Fruit fly (Drosophila melanogaster): Measurements from ENCODE around the gene CG12498.
A peak's percentile ranks its signal among the peaks of the same experiment; 100 is the strongest.

Gene CG12498

DNA sequence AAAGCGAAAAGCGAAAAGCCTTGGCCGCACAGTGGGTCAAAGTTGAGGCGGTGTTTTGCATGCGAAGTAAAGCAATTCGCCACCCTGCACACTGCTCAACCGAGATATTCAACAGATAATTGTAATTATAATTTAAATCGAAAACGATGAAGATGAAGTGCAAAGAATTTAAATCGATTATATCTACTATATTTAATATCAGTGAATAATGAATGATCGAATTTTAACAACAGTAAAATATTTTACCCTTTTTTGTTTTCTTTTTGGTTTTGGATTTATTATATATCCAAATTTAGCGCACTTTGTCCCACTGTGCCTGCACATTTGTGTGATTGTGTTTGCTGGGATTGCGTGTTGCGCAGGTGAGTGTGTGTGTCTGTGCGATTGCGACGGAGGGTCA lies 22.4 kb upstream of the CG12498 start (continued):
- TF ChIP-seq CG17328 (GFP tag; IDR thresholded peaks at IDR 0.05) (peak; percentile 84), yki (optimal IDR thresholded peaks at IDR 0.05) (no peak), Mad (GFP tag; optimal IDR thresholded peaks at IDR 0.05) (peak; percentile 75), hkb (optimal IDR thresholded peaks at IDR 0.05) (no peak), hkb (GFP tag; IDR thresholded peaks at IDR 0.05) (peak; percentile 89), da (GFP tag; optimal IDR thresholded peaks at IDR 0.05) (peak; percentile 9), CG12299 (tag; optimal IDR thresholded peaks at IDR 0.05) (peak; percentile 58), fu2 (GFP tag; optimal IDR thresholded peaks at IDR 0.05) (peak; percentile 44), CG33557 (GFP tag; optimal IDR thresholded peaks at IDR 0.05) (peak; percentile 9), Aef1 (GFP tag; IDR thresholded peaks at IDR 0.05) (peak; percentile 76), Dfd (GFP tag; optimal IDR thresholded peaks at IDR 0.05) (no peak), CG11560 (tag; IDR thresholded peaks at IDR 0.05) (0 out of 3 replicates have a peak, but pooled peaks have one; percentile 54), CG14710 (tag; optimal IDR thresholded peaks at IDR 0.05) (peak; percentile 70), sima (GFP tag; optimal IDR thresholded peaks at IDR 0.05) (peak; percentile 39), CG1529 (GFP tag; optimal IDR thresholded peaks at IDR 0.05) (peak; percentile 81), CG10462 (GFP tag; optimal IDR thresholded peaks at IDR 0.05) (peak; percentile 48), ssp (GFP tag; IDR thresholded peaks at IDR 0.05) (peak; percentile 67), CG11456 (GFP tag; IDR thresholded peaks at IDR 0.05) (peak; percentile 70; the same call in 1 of the 3 replicates), fd102C (GFP tag; optimal IDR thresholded peaks at IDR 0.05) (no peak), tap (tag; optimal IDR thresholded peaks at IDR 0.05) (peak; percentile 80), CG2129 (GFP tag; IDR thresholded peaks at IDR 0.05; ENCODE audit: partially characterized antibody) (no peak), CG13775 (GFP tag; optimal IDR thresholded peaks at IDR 0.05) (peak; percentile 76), CG6791 (GFP tag; IDR thresholded peaks at IDR 0.05; ENCODE audit: partially characterized antibody) (no peak), Dek (tag; optimal IDR thresholded peaks at IDR 0.05) (peak; percentile 74), CG4328 (GFP tag; optimal IDR thresholded peaks at IDR 0.05) (peak; percentile 58), CG2202 (tag; optimal IDR thresholded peaks at IDR 0.05) (peak; percentile 13), Spps (tag; optimal IDR thresholded peaks at IDR 0.05) (peak; percentile 32), CG18764 (GFP tag; optimal IDR thresholded peaks at IDR 0.05) (peak; percentile 48), pnt (GFP tag; optimal IDR thresholded peaks at IDR 0.05) (peak; percentile 77), Dbx (GFP tag; IDR thresholded peaks at IDR 0.05) (peak; percentile 63; the same call in 1 of the 3 replicates), ash1 (GFP tag; optimal IDR thresholded peaks at IDR 0.05) (no peak), CG12391 (tag; optimal IDR thresholded peaks at IDR 0.05) (peak; percentile 87), zen (tag; optimal IDR thresholded peaks at IDR 0.05) (peak; percentile 50), Meics (GFP tag; optimal IDR thresholded peaks at IDR 0.05) (peak; percentile 90), gce (GFP tag; IDR thresholded peaks at IDR 0.05) (no peak; the same call in 2 of the 3 replicates), Xrp1 (GFP tag; IDR thresholded peaks at IDR 0.05) (peak; percentile 82), al (GFP tag; IDR thresholded peaks at IDR 0.05) (peak; percentile 72), cad (GFP tag; optimal IDR thresholded peaks at IDR 0.05) (no peak), ERR (GFP tag; optimal IDR thresholded peaks at IDR 0.05) (peak; percentile 40), Poxn (GFP tag; IDR thresholded peaks at IDR 0.05) (peak; percentile 56; the same call in 1 of the 2 replicates), bsh (GFP tag; optimal IDR thresholded peaks at IDR 0.05) (peak; percentile 76 to 82), z (GFP tag; IDR thresholded peaks at IDR 0.05) (no peak), bcd (GFP tag; optimal IDR thresholded peaks at IDR 0.05) (peak; percentile 86), chm (GFP tag; IDR thresholded peaks at IDR 0.05) (peak; percentile 67; the same call in 1 of the 2 replicates), Nf-YC (tag; optimal IDR thresholded peaks at IDR 0.05) (peak; percentile 63), Taf1 (GFP tag; IDR thresholded peaks at IDR 0.05) (peak; percentile 58), CG13424 (tag; optimal IDR thresholded peaks at IDR 0.05) (peak; percentile 89), CG12769 (tag; optimal IDR thresholded peaks at IDR 0.05) (peak; percentile 83), wor (GFP tag; IDR thresholded peaks at IDR 0.05) (peak; percentile 81), CG8478 (optimal IDR thresholded peaks at IDR 0.05) (no peak), btn (GFP tag; optimal IDR thresholded peaks at IDR 0.05) (no peak), CG8359 (GFP tag; optimal IDR thresholded peaks at IDR 0.05; ENCODE audit: borderline replicate concordance) (peak; percentile 62)
